Worm (Caenorhabditis elegans) whole organism, L1 larva: ENCODE measurements around the gene F13B9.2.

Experiments
- C16A3.4 ChIP-seq: fragments of 150-350 bp; optimal IDR thresholded peaks from 2 replicates; lab custom pipeline; 2014; ENCODE audit warnings: missing biosample characterization, missing genetic modification characterization
- Y116A8C.19 ChIP-seq: sonication (generic microtip); optimal IDR thresholded peaks from 2 replicates; lab custom pipeline; 2016; ENCODE audit warnings: missing compliant biosample characterization, missing genetic modification characterization, borderline replicate concordance
- aly-2 ChIP-seq: fragments of 150-350 bp; optimal IDR thresholded peaks from 2 replicates; lab custom pipeline; 2014; ENCODE audit warnings: missing biosample characterization, missing genetic modification characterization
- ama-1 ChIP-seq: fragments of 150-350 bp; optimal IDR thresholded peaks from 2 replicates; lab custom pipeline; 2014
- ceh-63 ChIP-seq: fragments of 200-800 bp; sonication (Bioruptor generic); optimal IDR thresholded peaks from 2 replicates; lab custom pipeline; 2018; ENCODE audit warnings: mild to moderate bottlenecking, missing genetic modification characterization, missing compliant biosample characterization
- ceh-8 ChIP-seq: fragments of 200-800 bp; sonication (Bioruptor generic); optimal IDR thresholded peaks from 2 replicates; lab custom pipeline; 2018; ENCODE audit warnings: mild to moderate bottlenecking, missing genetic modification characterization, moderate library complexity, missing compliant biosample characterization
- ceh-82 ChIP-seq, 3 experiments: fragments of 150-350 bp in 1 of 3; sonication (generic microtip) in 2 of 3; optimal IDR thresholded peaks; 2 replicates each; lab custom pipeline; 2014 to 2017; ENCODE audit warnings: missing biosample characterization in 3 of 3, missing genetic modification characterization in 3 of 3
- dsc-1 ChIP-seq: sonication (generic microtip); optimal IDR thresholded peaks from 2 replicates; lab custom pipeline; 2016; ENCODE audit warnings: mild to moderate bottlenecking, missing genetic modification characterization, missing compliant biosample characterization
- efl-3 ChIP-seq: fragments of 200-800 bp; sonication (Bioruptor generic); optimal IDR thresholded peaks from 2 replicates; lab custom pipeline; 2018; ENCODE audit warnings: mild to moderate bottlenecking, missing genetic modification characterization, missing compliant biosample characterization
- egl-13 ChIP-seq: sonication (generic microtip); optimal IDR thresholded peaks from 2 replicates; lab custom pipeline; 2016; ENCODE audit warnings: missing genotype, missing genetic modification reagents, missing genetic modification characterization, missing compliant biosample characterization
- elt-3 ChIP-seq, 6 experiments: fragments of 150-350 bp in 1 of 6; sonication (generic microtip); optimal IDR thresholded peaks; 2 replicates each; lab custom pipeline; 2017 to 2018; ENCODE audit warnings: missing biosample characterization in 6 of 6, missing genetic modification characterization in 6 of 6, inconsistent platforms in 1 of 6
- ets-5 ChIP-seq: fragments of 200-800 bp; sonication (Bioruptor generic); IDR thresholded peaks from 2 replicates; pipeline ENCODE4 v1.3.6; 2022; ENCODE audit warnings: missing genetic modification characterization, missing compliant biosample characterization
- fkh-4 ChIP-seq: sonication (generic microtip); optimal IDR thresholded peaks from 2 replicates; lab custom pipeline; 2016; ENCODE audit warnings: missing compliant biosample characterization, missing genetic modification characterization, borderline replicate concordance
- fkh-8 ChIP-seq: sonication (generic microtip); optimal IDR thresholded peaks from 2 replicates; lab custom pipeline; 2016; ENCODE audit warnings: mild to moderate bottlenecking, missing genetic modification characterization, missing compliant biosample characterization
- grh-1 ChIP-seq: fragments of 200-800 bp; sonication (Bioruptor generic); IDR thresholded peaks from 2 replicates; pipeline ENCODE4 v1.3.6; 2022; ENCODE audit warnings: missing genetic modification reagents, missing genetic modification characterization, missing compliant biosample characterization
- hpl-2 ChIP-seq: fragments of 150-350 bp; optimal IDR thresholded peaks from 2 replicates; lab custom pipeline; 2014; ENCODE audit warnings: missing biosample characterization, missing genetic modification reagents, missing genetic modification characterization
- isw-1 ChIP-seq: fragments of 200-800 bp; sonication (Bioruptor generic); IDR thresholded peaks from 2 replicates; pipeline ENCODE4 v1.3.6; 2022; ENCODE audit warnings: missing genetic modification characterization, missing compliant biosample characterization
- lin-14 ChIP-seq: fragments of 200-800 bp; sonication (Bioruptor generic); optimal IDR thresholded peaks from 2 replicates; lab custom pipeline; 2018; ENCODE audit warnings: mild to moderate bottlenecking, missing genetic modification characterization, moderate library complexity, missing compliant biosample characterization
- lin-15B ChIP-seq: fragments of 150-350 bp; sonication (generic microtip); optimal IDR thresholded peaks from 3 replicates; lab custom pipeline; 2014; ENCODE audit warnings: missing biosample characterization, missing genetic modification characterization
- lin-35 ChIP-seq, 2 experiments: fragments of 150-350 bp; optimal IDR thresholded peaks; 2 replicates each; lab custom pipeline; 2014; ENCODE audit warnings: missing biosample characterization in 2 of 2, missing genetic modification characterization in 2 of 2, missing genetic modification reagents in 2 of 2
- lin-39 ChIP-seq: fragments of 150-350 bp; optimal IDR thresholded peaks from 2 replicates; lab custom pipeline; 2014; ENCODE audit warnings: missing biosample characterization, missing genetic modification reagents, missing genetic modification characterization
- lir-3 ChIP-seq: sonication (generic microtip); optimal IDR thresholded peaks from 2 replicates; lab custom pipeline; 2016; ENCODE audit warnings: mild to moderate bottlenecking, missing genetic modification characterization, moderate library complexity, missing compliant biosample characterization; ENCODE audit not compliant: poor library complexity
- nhr-11 ChIP-seq: fragments of 150-350 bp; optimal IDR thresholded peaks from 2 replicates; lab custom pipeline; 2014; ENCODE audit warnings: missing biosample characterization, missing genetic modification characterization
- nhr-12 ChIP-seq: sonication (generic microtip); optimal IDR thresholded peaks from 2 replicates; lab custom pipeline; 2017; ENCODE audit warnings: missing biosample characterization, missing genetic modification characterization
- nhr-20 ChIP-seq: sonication (generic microtip); optimal IDR thresholded peaks from 2 replicates; lab custom pipeline; 2016; ENCODE audit warnings: mild to moderate bottlenecking, missing genetic modification characterization, missing compliant biosample characterization
- nhr-237 ChIP-seq: fragments of 150-350 bp; optimal IDR thresholded peaks from 2 replicates; lab custom pipeline; 2014; ENCODE audit warnings: missing biosample characterization, missing genetic modification characterization
- nhr-76 ChIP-seq: sonication (generic microtip); optimal IDR thresholded peaks from 2 replicates; lab custom pipeline; 2017; ENCODE audit warnings: missing biosample characterization, missing genetic modification characterization
- nhr-85 ChIP-seq: sonication (generic microtip); peaks from one replicate; lab custom pipeline; 2016; ENCODE audit warnings: missing genetic modification characterization, inconsistent platforms, missing compliant biosample characterization
- nhr-90 ChIP-seq: sonication (generic microtip); optimal IDR thresholded peaks from 2 replicates; lab custom pipeline; 2016; ENCODE audit warnings: mild to moderate bottlenecking, missing genetic modification characterization, missing compliant biosample characterization; ENCODE audit not compliant: poor library complexity
- pag-3 ChIP-seq: sonication (generic microtip); optimal IDR thresholded peaks from 2 replicates; lab custom pipeline; 2017; ENCODE audit warnings: missing genetic modification characterization, mild to moderate bottlenecking, missing compliant biosample characterization, antibody characterized with exemption, borderline replicate concordance; ENCODE audit not compliant: insufficient read depth
- snpc-4 ChIP-seq: fragments of 150-350 bp; optimal IDR thresholded peaks from 2 replicates; lab custom pipeline; 2014; ENCODE audit warnings: missing biosample characterization, missing genetic modification characterization
- snu-23 ChIP-seq: sonication (generic microtip); optimal IDR thresholded peaks from 2 replicates; lab custom pipeline; 2016; ENCODE audit warnings: missing genetic modification characterization, missing compliant biosample characterization
- sup-37 ChIP-seq: fragments of 200-800 bp; sonication (Bioruptor generic); optimal IDR thresholded peaks from 2 replicates; lab custom pipeline; 2018; ENCODE audit warnings: mild to moderate bottlenecking, missing genetic modification characterization, missing compliant biosample characterization
- tbx-2 ChIP-seq: sonication (generic microtip); optimal IDR thresholded peaks from 2 replicates; lab custom pipeline; 2016; ENCODE audit warnings: missing genetic modification characterization, missing compliant biosample characterization
- unc-30 ChIP-seq: sonication (generic microtip); optimal IDR thresholded peaks from 2 replicates; lab custom pipeline; 2017; ENCODE audit warnings: missing biosample characterization, missing genetic modification characterization
- unc-86 ChIP-seq: sonication (generic microtip); optimal IDR thresholded peaks from 2 replicates; lab custom pipeline; 2016; ENCODE audit warnings: missing genetic modification characterization, missing compliant biosample characterization
- unc-98 ChIP-seq: fragments of 200-800 bp; sonication (Bioruptor generic); IDR thresholded peaks from 2 replicates; pipeline ENCODE4 v1.3.6; 2022; ENCODE audit warnings: missing genetic modification characterization, missing compliant biosample characterization
- vab-15 ChIP-seq: sonication (generic microtip); optimal IDR thresholded peaks from 2 replicates; lab custom pipeline; 2017; ENCODE audit warnings: missing genotype, mild to moderate bottlenecking, missing genetic modification characterization, missing compliant biosample characterization
- ztf-11 ChIP-seq, 2 experiments: sonication (generic microtip); optimal IDR thresholded peaks; 2 replicates each; lab custom pipeline; 2016 to 2017; ENCODE audit warnings: missing genetic modification characterization in 2 of 2, missing biosample characterization in 1 of 2, missing compliant biosample characterization in 1 of 2
- ztf-4 ChIP-seq: fragments of 150-350 bp; optimal IDR thresholded peaks from 2 replicates; lab custom pipeline; 2014; ENCODE audit warnings: missing biosample characterization, missing genetic modification characterization

The F13B9.2 gene

ce11 chrX:8235994-8236393, 49.5 kb upstream of the F13B9.2 start, which contains the start of gene M60.4 (continued):
- TF ChIP-seq efl-3 (GFP tag; lab: Kevin White, UChicago) (no peak), nhr-76 (tag; lab: Kevin White, UChicago) (no peak), snpc-4 (tag; lab: Kevin White, UChicago) (peak; percentile 10), lin-39 (no peak), nhr-85 (peak; percentile 98), elt-3 (tag; optimal IDR thresholded peaks at IDR 0.05; lab: Kevin White, UChicago) (peak in 4 of 6 experiments; percentile 71 to 84 (median 77)), C16A3.4 (tag; lab: Kevin White, UChicago) (peak; percentile 42), lin-15B (tag; lab: Kevin White, UChicago) (no peak), lin-14 (GFP tag; lab: Kevin White, UChicago) (peak; percentile 95), isw-1 (no peak), sup-37 (GFP tag; lab: Kevin White, UChicago) (no peak), ceh-82 (tag; optimal IDR thresholded peaks at IDR 0.05; lab: Kevin White, UChicago) (peak in 2 of 3 experiments; percentile 34 to 59), vab-15 (peak; percentile 89), nhr-12 (tag; lab: Kevin White, UChicago) (no peak), ceh-8 (no peak), fkh-8 (no peak), egl-13 (tag; lab: Kevin White, UChicago) (no peak), Y116A8C.19 (tag; lab: Kevin White, UChicago) (no peak), ama-1 (lab: Kevin White, UChicago) (no peak), dsc-1 (tag; lab: Kevin White, UChicago) (peak; percentile 57), hpl-2 (GFP tag; lab: Kevin White, UChicago) (no peak), snu-23 (peak; percentile 90), nhr-237 (tag; lab: Kevin White, UChicago) (no peak), ets-5 (no peak), unc-30 (tag; lab: Kevin White, UChicago) (no peak), unc-98 (GFP tag; lab: Robert Waterston, UW) (no peak), aly-2 (no peak), ztf-11 (tag; optimal IDR thresholded peaks at IDR 0.05; lab: Kevin White, UChicago) (no peak), nhr-90 (tag; lab: Kevin White, UChicago) (peak; percentile 80), grh-1 (GFP tag; lab: Robert Waterston, UW) (peak; percentile 89), ceh-63 (GFP tag; lab: Kevin White, UChicago) (no peak), fkh-4 (tag; lab: Kevin White, UChicago) (no peak), lir-3 (tag; lab: Kevin White, UChicago) (peak; percentile 61), tbx-2 (tag; lab: Kevin White, UChicago) (peak; percentile 53), pag-3 (tag; lab: Kevin White, UChicago) (peak; percentile 47)

DNA sequence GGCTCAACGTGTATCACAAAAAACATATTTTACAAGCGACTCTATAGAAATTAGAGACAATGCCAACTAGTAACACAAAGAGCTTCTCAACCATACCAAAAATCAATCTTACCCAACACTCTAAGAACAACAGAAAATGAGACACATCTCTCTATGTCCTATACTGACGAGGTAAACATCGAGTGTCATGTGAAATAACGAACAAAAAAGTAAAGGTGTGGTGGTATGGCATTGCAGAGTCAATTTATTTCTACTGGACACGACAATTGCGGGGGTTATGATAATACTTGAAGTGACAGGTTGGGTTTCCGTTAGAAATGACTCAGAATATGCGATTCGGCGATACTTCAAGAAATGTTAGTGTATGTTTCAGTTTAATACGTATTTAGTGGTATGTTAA, 49.0 kb upstream of the F13B9.2 start:
- no peak for TF ChIP-seq nhr-11 (tag; lab: Kevin White, UChicago)
- no peak for TF ChIP-seq ztf-4 (tag; lab: Kevin White, UChicago)
- TF ChIP-seq unc-86: no peak
- TF ChIP-seq lir-3 (tag; lab: Kevin White, UChicago): no peak
- no peak for TF ChIP-seq nhr-20 (tag; lab: Kevin White, UChicago)
- peak in 1 of 6 experiments; percentile 25 for TF ChIP-seq elt-3 (tag; optimal IDR thresholded peaks at IDR 0.05; lab: Kevin White, UChicago)
- TF ChIP-seq lin-39: no peak
- no peak for TF ChIP-seq unc-98 (GFP tag; lab: Robert Waterston, UW)
- TF ChIP-seq lin-35 (GFP tag; optimal IDR thresholded peaks at IDR 0.05; lab: Kevin White, UChicago): peak in 1 of 2 experiments; percentile 43
